Worm (Caenorhabditis elegans) whole organism, young adult: ENCODE data around the gene nhr-275.
"Not testable (repeated sequence)": the region's sequence is repeated elsewhere in the genome, so short reads cannot be mapped to it uniquely, and the experiment has no call there.

Experiments
- C06A6.2 ChIP-seq: fragments of 200-800 bp; sonication (Bioruptor generic); conservative IDR thresholded peaks from 2 replicates; pipeline ENCODE4 v1.3.6; 2022; ENCODE audit warnings: missing genetic modification characterization, missing compliant biosample characterization
- C17E4.6 ChIP-seq: fragments of 200-800 bp; sonication (Bioruptor generic); IDR thresholded peaks from 2 replicates; pipeline ENCODE4 v1.3.6; 2022; ENCODE audit warnings: missing genetic modification reagents, missing genetic modification characterization, missing compliant biosample characterization
- K11D2.4 ChIP-seq: fragments of 200-800 bp; sonication (Bioruptor generic); IDR thresholded peaks from 2 replicates; pipeline ENCODE4 v1.3.6; 2022; ENCODE audit warnings: missing genetic modification reagents, missing genetic modification characterization, missing compliant biosample characterization
- unc-62 ChIP-seq: fragments of 150-350 bp; optimal IDR thresholded peaks from 2 replicates; lab custom pipeline; 2014; ENCODE audit warnings: missing biosample characterization, missing genetic modification reagents, missing genetic modification characterization

ce11 chrV:2255191-2255590 lies 11.7 kb downstream of the nhr-275 start, which contains the start of gene F41B5.1:
- not testable (repeated sequence) for TF ChIP-seq C06A6.2 (GFP tag; lab: Robert Waterston, UW); unc-62 (GFP tag; lab: Kevin White, UChicago); C17E4.6 (GFP tag; lab: Robert Waterston, UW); K11D2.4 (GFP tag; lab: Robert Waterston, UW)
